Fruit fly (Drosophila melanogaster) whole organism, embryonic: ENCODE results near the gene nAChRalpha7.

Source experiments
- ATbp ChIP-seq: fragments of 200-800 bp; sonication (Bioruptor generic); optimal IDR thresholded peaks from 2 replicates; lab custom pipeline; 2017; ENCODE audit warnings: missing biosample characterization, mild to moderate bottlenecking, missing genetic modification characterization, missing genetic modification reagents
- Blimp-1 ChIP-seq: fragments of 200-800 bp; sonication (Bioruptor generic); optimal IDR thresholded peaks from 3 replicates; lab custom pipeline; 2018; ENCODE audit warnings: missing biosample characterization, missing genetic modification characterization, mild to moderate bottlenecking, moderate library complexity, missing genetic modification reagents
- CG10543 ChIP-seq: fragments of 200-800 bp; sonication (Bioruptor generic); optimal IDR thresholded peaks from 3 replicates; lab custom pipeline; 2017; ENCODE audit warnings: missing biosample characterization, mild to moderate bottlenecking, missing genetic modification characterization, moderate library complexity
- CG11093 ChIP-seq: fragments of 200-800 bp; sonication (Bioruptor generic); IDR thresholded peaks from 3 replicates; pipeline ENCODE4 v1.3.6; 2022; ENCODE audit warnings: missing biosample characterization, missing genetic modification characterization
- CG12071 ChIP-seq: fragments of 200-800 bp; sonication (Bioruptor generic); optimal IDR thresholded peaks from 3 replicates; lab custom pipeline; 2018; ENCODE audit warnings: missing biosample characterization, mild to moderate bottlenecking, missing genetic modification characterization
- CG13894 ChIP-seq: fragments of 200-800 bp; sonication (Bioruptor generic); optimal IDR thresholded peaks from 3 replicates; lab custom pipeline; 2018; ENCODE audit warnings: missing biosample characterization, mild to moderate bottlenecking, missing genetic modification characterization, moderate library complexity
- CG14014 ChIP-seq: fragments of 200-800 bp; sonication (Bioruptor generic); IDR thresholded peaks from 2 replicates; pipeline ENCODE4 v1.3.6; 2022; ENCODE audit warnings: missing biosample characterization, missing genetic modification characterization
- CG16813 ChIP-seq: fragments of 200-800 bp; sonication (Bioruptor generic); IDR thresholded peaks from 3 replicates; pipeline ENCODE4 v1.3.6; 2022; ENCODE audit warnings: missing biosample characterization, missing genetic modification characterization; ENCODE audit not compliant: partially characterized antibody
- CG2120 ChIP-seq: fragments of 200-800 bp; sonication (Bioruptor generic); optimal IDR thresholded peaks from 3 replicates; lab custom pipeline; 2016; ENCODE audit warnings: missing biosample characterization, missing genetic modification characterization
- CG3065 ChIP-seq: fragments of 200-800 bp; sonication (Bioruptor generic); optimal IDR thresholded peaks from 2 replicates; lab custom pipeline; 2016; ENCODE audit warnings: missing biosample characterization, missing genetic modification characterization
- CG3163 ChIP-seq: fragments of 200-800 bp; sonication (Bioruptor generic); optimal IDR thresholded peaks from 3 replicates; lab custom pipeline; 2016; ENCODE audit warnings: missing biosample characterization, missing genetic modification characterization
- CG4404 ChIP-seq: fragments of 200-800 bp; sonication (Bioruptor generic); IDR thresholded peaks from 2 replicates; pipeline ENCODE4 v1.3.6; 2022; ENCODE audit warnings: missing biosample characterization, missing genetic modification characterization
- CG7271 ChIP-seq: fragments of 200-800 bp; sonication (Bioruptor generic); optimal IDR thresholded peaks from 2 replicates; lab custom pipeline; 2018; ENCODE audit warnings: missing biosample characterization, mild to moderate bottlenecking, missing genetic modification characterization, moderate library complexity
- CG7839 ChIP-seq: fragments of 200-800 bp; sonication (Bioruptor generic); optimal IDR thresholded peaks from 3 replicates; lab custom pipeline; 2018; ENCODE audit warnings: missing biosample characterization, mild to moderate bottlenecking, missing genetic modification characterization, moderate library complexity
- CG7963 ChIP-seq: fragments of 200-800 bp; sonication (Bioruptor generic); IDR thresholded peaks from 3 replicates; pipeline ENCODE4 v1.3.6; 2022; ENCODE audit warnings: missing biosample characterization, missing genetic modification characterization; ENCODE audit not compliant: partially characterized antibody
- CkIIα-i1 ChIP-seq: fragments of 200-800 bp; sonication (Bioruptor generic); IDR thresholded peaks from 2 replicates; pipeline ENCODE4 v1.3.6; 2022; ENCODE audit warnings: missing biosample characterization, missing genetic modification characterization
- CrebB ChIP-seq: fragments of 200-800 bp; sonication (Bioruptor generic); optimal IDR thresholded peaks from 3 replicates; lab custom pipeline; 2018; ENCODE audit warnings: missing biosample characterization, mild to moderate bottlenecking, missing genetic modification characterization
- Dbx ChIP-seq: fragments of 200-800 bp; sonication (Bioruptor generic); IDR thresholded peaks from 3 replicates; pipeline ENCODE4 v1.3.6; 2022; ENCODE audit warnings: missing biosample characterization, missing genetic modification characterization
- Drgx ChIP-seq: fragments of 200-800 bp; sonication (Bioruptor generic); IDR thresholded peaks from 2 replicates; pipeline ENCODE4 v1.3.6; 2022; ENCODE audit warnings: missing biosample characterization, missing genetic modification characterization
- Eip74EF ChIP-seq, 2 experiments: fragments of 200-800 bp in 1 of 2; fragments of >200 bp in 1 of 2; sonication (Bioruptor generic) in 1 of 2; optimal IDR thresholded peaks; 2 replicates each; lab custom pipeline; 2017 to 2019; ENCODE audit warnings: missing biosample characterization in 2 of 2, missing genetic modification characterization in 2 of 2, mild to moderate bottlenecking in 1 of 2, moderate library complexity in 1 of 2
- Elba2 ChIP-seq: fragments of 200-800 bp; sonication (Bioruptor generic); optimal IDR thresholded peaks from 3 replicates; lab custom pipeline; 2016; ENCODE audit warnings: missing biosample characterization, missing genetic modification characterization
- HHEX ChIP-seq: fragments of 200-800 bp; sonication (Bioruptor generic); optimal IDR thresholded peaks from 3 replicates; lab custom pipeline; 2017; ENCODE audit warnings: missing biosample characterization, mild to moderate bottlenecking, missing genetic modification characterization, missing genetic modification reagents
- Kr ChIP-seq: fragments of 200-800 bp; sonication (Bioruptor generic); optimal IDR thresholded peaks from 2 replicates; lab custom pipeline; 2017; ENCODE audit warnings: missing biosample characterization, mild to moderate bottlenecking, missing genetic modification characterization
- Lhr ChIP-seq: fragments of 200-800 bp; sonication (Bioruptor generic); optimal IDR thresholded peaks from 3 replicates; lab custom pipeline; 2017; ENCODE audit warnings: mild to moderate bottlenecking, missing biosample characterization, missing genetic modification reagents, missing genetic modification characterization
- MESR4 ChIP-seq: fragments of 200-800 bp; sonication (Bioruptor generic); optimal IDR thresholded peaks from 2 replicates; lab custom pipeline; 2018; ENCODE audit warnings: missing biosample characterization, mild to moderate bottlenecking, missing genetic modification characterization, moderate library complexity
- Mad ChIP-seq: fragments of 200-800 bp; sonication (Bioruptor generic); optimal IDR thresholded peaks from 2 replicates; lab custom pipeline; 2016; ENCODE audit warnings: missing biosample characterization, missing genetic modification characterization
- NC2α ChIP-seq: fragments of 200-800 bp; sonication (Bioruptor generic); optimal IDR thresholded peaks from 2 replicates; lab custom pipeline; 2016; ENCODE audit warnings: missing biosample characterization, missing genetic modification characterization
- PHDP ChIP-seq: fragments of 200-800 bp; sonication (Bioruptor generic); optimal IDR thresholded peaks from 3 replicates; lab custom pipeline; 2018; ENCODE audit warnings: missing biosample characterization, mild to moderate bottlenecking, missing genetic modification characterization, moderate library complexity
- TFAM ChIP-seq: fragments of 200-800 bp; sonication (Bioruptor generic); optimal IDR thresholded peaks from 2 replicates; lab custom pipeline; 2017; ENCODE audit warnings: missing biosample characterization, missing genetic modification characterization, inconsistent platforms
- Usf ChIP-seq: fragments of 200-800 bp; sonication (Bioruptor generic); optimal IDR thresholded peaks from 2 replicates; lab custom pipeline; 2017; ENCODE audit warnings: missing genotype, missing biosample characterization, missing genetic modification characterization
- ac ChIP-seq: fragments of 200-800 bp; sonication (Bioruptor generic); optimal IDR thresholded peaks from 3 replicates; lab custom pipeline; 2017; ENCODE audit warnings: missing biosample characterization, mild to moderate bottlenecking, missing genetic modification characterization
- az2 ChIP-seq: fragments of 200-800 bp; sonication (Bioruptor generic); optimal IDR thresholded peaks from 3 replicates; lab custom pipeline; 2016; ENCODE audit warnings: missing biosample characterization, missing genetic modification characterization
- bbx ChIP-seq: fragments of 200-800 bp; sonication (Bioruptor generic); IDR thresholded peaks from 2 replicates; pipeline ENCODE4 v1.3.6; 2022; ENCODE audit warnings: missing biosample characterization, missing genetic modification characterization; ENCODE audit not compliant: partially characterized antibody
- bigmax ChIP-seq: fragments of 200-800 bp; sonication (Bioruptor generic); optimal IDR thresholded peaks from 2 replicates; lab custom pipeline; 2018; ENCODE audit warnings: missing biosample characterization, mild to moderate bottlenecking, missing genetic modification characterization
- caup ChIP-seq: fragments of 200-800 bp; sonication (Bioruptor generic); optimal IDR thresholded peaks from 3 replicates; lab custom pipeline; 2017; ENCODE audit warnings: missing biosample characterization, mild to moderate bottlenecking, missing genetic modification characterization, moderate library complexity; ENCODE audit not compliant: severe bottlenecking
- corto ChIP-seq: fragments of 200-800 bp; sonication (Bioruptor generic); optimal IDR thresholded peaks from 2 replicates; lab custom pipeline; 2016; ENCODE audit warnings: missing biosample characterization, mild to moderate bottlenecking, missing genetic modification characterization, moderate library complexity
- dati ChIP-seq: fragments of 200-800 bp; sonication (Bioruptor generic); IDR thresholded peaks from 2 replicates; pipeline ENCODE4 v1.3.6; 2022; ENCODE audit warnings: missing biosample characterization, missing genetic modification characterization
- fd102C ChIP-seq: fragments of 200-800 bp; sonication (Bioruptor generic); optimal IDR thresholded peaks from 2 replicates; lab custom pipeline; 2018; ENCODE audit warnings: missing biosample characterization, mild to moderate bottlenecking, missing genetic modification characterization, moderate library complexity
- gem ChIP-seq: fragments of 200-800 bp; sonication (Bioruptor generic); optimal IDR thresholded peaks from 2 replicates; lab custom pipeline; 2019; ENCODE audit warnings: missing biosample characterization, mild to moderate bottlenecking, missing genetic modification characterization, moderate library complexity
- ham ChIP-seq: fragments of 200-800 bp; sonication (Bioruptor generic); IDR thresholded peaks from 2 replicates; pipeline ENCODE4 v1.3.6; 2022; ENCODE audit warnings: missing biosample characterization, missing genetic modification characterization
- hbn ChIP-seq: fragments of 200-800 bp; sonication (Bioruptor generic); IDR thresholded peaks from 2 replicates; pipeline ENCODE4 v1.3.6; 2022; ENCODE audit warnings: missing biosample characterization, missing genetic modification characterization; ENCODE audit not compliant: partially characterized antibody
- jigr1 ChIP-seq: fragments of 200-800 bp; sonication (Bioruptor generic); IDR thresholded peaks from 3 replicates; pipeline ENCODE4 v1.3.6; 2022; ENCODE audit warnings: missing biosample characterization, missing genetic modification characterization
- lov ChIP-seq, 2 experiments: fragments of 200-800 bp in 1 of 2; fragments of >200 bp in 1 of 2; sonication (Bioruptor generic) in 1 of 2; IDR thresholded peaks in 1 of 2; optimal IDR thresholded peaks in 1 of 2; 2 replicates in 1 of 2; 3 replicates in 1 of 2; pipeline versions ENCODE4 v1.3.6 to Lab custom; 2017 to 2022; ENCODE audit warnings: missing biosample characterization in 1 of 2, missing genetic modification characterization in 1 of 2
- nerfin-2 ChIP-seq: fragments of 200-800 bp; sonication (Bioruptor generic); IDR thresholded peaks from 2 replicates; pipeline ENCODE4 v1.3.6; 2022; ENCODE audit warnings: missing biosample characterization, missing genetic modification characterization; ENCODE audit not compliant: partially characterized antibody
- sisA ChIP-seq: fragments of 200-800 bp; sonication (Bioruptor generic); IDR thresholded peaks from 2 replicates; pipeline ENCODE4 v1.3.6; 2022; ENCODE audit warnings: missing biosample characterization, missing genetic modification characterization
- toy ChIP-seq: fragments of 200-800 bp; sonication (Bioruptor generic); IDR thresholded peaks from 2 replicates; pipeline ENCODE4 v1.3.6; 2022; ENCODE audit warnings: missing biosample characterization, missing genetic modification characterization

Gene nAChRalpha7

dm6 chrX:19321820-19322708 lies 26.2 kb downstream of the nAChRalpha7 start, which contains the start of gene out (continued):
- TF ChIP-seq Lhr: peak; percentile 86
- peak; percentile 88 for TF ChIP-seq fd102C (GFP tag; lab: Kevin White, UChicago)
- TF ChIP-seq corto (GFP tag; lab: Kevin White, UChicago): peak; percentile 84
- TF ChIP-seq bigmax (GFP tag; lab: Kevin White, UChicago): peak; percentile 7
- peak; percentile 73 for TF ChIP-seq TFAM
- peak; percentile 93 for TF ChIP-seq CG11093 (GFP tag; lab: Robert Waterston, UW)
- peak; percentile 95 for TF ChIP-seq Drgx (GFP tag; lab: Robert Waterston, UW)
- peak; percentile 91 for TF ChIP-seq Blimp-1 (GFP tag; lab: Kevin White, UChicago)
- TF ChIP-seq az2 (GFP tag; lab: Kevin White, UChicago): peak; percentile 94
- TF ChIP-seq gem (tag; lab: Kevin White, UChicago): peak; percentile 97
- peak; percentile 84 for TF ChIP-seq CG13894
- peak; percentile 78 for TF ChIP-seq toy (GFP tag; lab: Robert Waterston, UW)
- TF ChIP-seq Mad (GFP tag; lab: Kevin White, UChicago): peak; percentile 94
- TF ChIP-seq ac: peak; percentile 88
- TF ChIP-seq MESR4 (GFP tag; lab: Kevin White, UChicago): no peak
- TF ChIP-seq hbn (GFP tag; lab: Robert Waterston, UW): no peak
- TF ChIP-seq NC2α (GFP tag; lab: Kevin White, UChicago): peak; percentile 63
- TF ChIP-seq sisA (GFP tag; lab: Robert Waterston, UW): peak; percentile 93
- TF ChIP-seq CG4404 (GFP tag; lab: Robert Waterston, UW): peak; percentile 94
- TF ChIP-seq CG3065 (GFP tag; lab: Kevin White, UChicago): peak; percentile 79
- TF ChIP-seq dati (GFP tag; lab: Robert Waterston, UW): peak; percentile 83; the same call in 1 of the 2 replicates
- peak; percentile 94 for TF ChIP-seq CG2120 (GFP tag; lab: Kevin White, UChicago)
- TF ChIP-seq Usf: peak; percentile 94
- TF ChIP-seq CG7839 (tag; lab: Kevin White, UChicago): peak; percentile 96
- TF ChIP-seq CG7963 (GFP tag; lab: Robert Waterston, UW): no peak
- peak; percentile 50 for TF ChIP-seq bbx
- TF ChIP-seq CG14014: peak; percentile 94
- TF ChIP-seq CkIIα-i1 (GFP tag; lab: Robert Waterston, UW): peak; percentile 83
- peak; percentile 57 for TF ChIP-seq CG7271
- peak; percentile 54 for TF ChIP-seq Kr (GFP tag; lab: Kevin White, UChicago)
- TF ChIP-seq Eip74EF (GFP tag; optimal IDR thresholded peaks at IDR 0.05; lab: Kevin White, UChicago): peak in 1 of 2 experiments; percentile 89
- TF ChIP-seq nerfin-2: no peak
- TF ChIP-seq CG3163 (GFP tag; lab: Kevin White, UChicago): peak; percentile 69
- peak; percentile 94 for TF ChIP-seq PHDP (tag; lab: Kevin White, UChicago)
- TF ChIP-seq caup (GFP tag; lab: Kevin White, UChicago): peak; percentile 93
- peak; percentile 44 for TF ChIP-seq Elba2 (GFP tag; lab: Kevin White, UChicago)
- peak; percentile 85 for TF ChIP-seq ham (GFP tag; lab: Robert Waterston, UW)
- TF ChIP-seq lov (optimal IDR thresholded peaks at IDR 0.05; lab: Kevin White, UChicago): no peak
- TF ChIP-seq lov (GFP tag; IDR thresholded peaks at IDR 0.05; lab: Robert Waterston, UW): peak; percentile 93
- peak; percentile 86 for TF ChIP-seq CrebB
- no peak for TF ChIP-seq CG16813 (GFP tag; lab: Robert Waterston, UW)
- peak; percentile 91 for TF ChIP-seq CG10543
- peak; percentile 94 for TF ChIP-seq Dbx (GFP tag; lab: Robert Waterston, UW)
- TF ChIP-seq ATbp (GFP tag; lab: Kevin White, UChicago): peak; percentile 93
- TF ChIP-seq CG12071 (GFP tag; lab: Kevin White, UChicago): peak; percentile 86
- TF ChIP-seq jigr1 (GFP tag; lab: Robert Waterston, UW): peak; percentile 92
- peak; percentile 95 for TF ChIP-seq HHEX (GFP tag; lab: Kevin White, UChicago)
